Worm (Caenorhabditis elegans) whole organism, L1 larva: Measurements from ENCODE around the gene T19D12.1.

ENCODE experiments used
- fkh-8 ChIP-seq: sonication (generic microtip); optimal IDR thresholded peaks from 2 replicates; lab custom pipeline; 2016; ENCODE audit warnings: mild to moderate bottlenecking, missing genetic modification characterization, missing compliant biosample characterization
- mef-2 ChIP-seq: fragments of 150-350 bp; optimal IDR thresholded peaks from 2 replicates; lab custom pipeline; 2014; ENCODE audit warnings: missing biosample characterization, missing genetic modification characterization
- nhr-11 ChIP-seq: fragments of 150-350 bp; optimal IDR thresholded peaks from 2 replicates; lab custom pipeline; 2014; ENCODE audit warnings: missing biosample characterization, missing genetic modification characterization
- unc-62 ChIP-seq: fragments of 150-350 bp; optimal IDR thresholded peaks from 2 replicates; lab custom pipeline; 2014; ENCODE audit warnings: missing biosample characterization, missing genetic modification reagents, missing genetic modification characterization

Gene T19D12.1

ce11 chrII:6721581-6721980 is 54.9 kb downstream of the T19D12.1 start (continued):
- TF ChIP-seq mef-2 (no peak), fkh-8 (tag; lab: Kevin White, UChicago) (no peak), unc-62 (no peak), nhr-11 (tag; lab: Kevin White, UChicago) (no peak)
- TF ChIP-seq, all 84 proteins: peak for 23
